Fruit fly (Drosophila melanogaster) whole organism, prepupa: ENCODE data around the gene CG14257.

Experiments
- Blimp-1 ChIP-seq: fragments of 200-800 bp; sonication (Bioruptor generic); optimal IDR thresholded peaks from 3 replicates; lab custom pipeline; 2017; ENCODE audit warnings: missing biosample characterization, missing genetic modification characterization, mild to moderate bottlenecking, moderate library complexity, missing genetic modification reagents
- CG1621 ChIP-seq: fragments of 200-800 bp; sonication (Bioruptor generic); optimal IDR thresholded peaks from 3 replicates; lab custom pipeline; 2018; ENCODE audit warnings: missing biosample characterization, mild to moderate bottlenecking, missing genetic modification characterization
- CG16779 ChIP-seq: fragments of 200-800 bp; sonication (Bioruptor generic); optimal IDR thresholded peaks from 3 replicates; lab custom pipeline; 2017; ENCODE audit warnings: missing biosample characterization, mild to moderate bottlenecking, missing genetic modification characterization
- CG31627 ChIP-seq: fragments of 200-800 bp; sonication (Bioruptor generic); optimal IDR thresholded peaks from 3 replicates; lab custom pipeline; 2016; ENCODE audit warnings: missing biosample characterization, missing genetic modification characterization
- CG32006 ChIP-seq: fragments of 200-800 bp; sonication (Bioruptor generic); optimal IDR thresholded peaks from 3 replicates; lab custom pipeline; 2017; ENCODE audit warnings: missing biosample characterization, mild to moderate bottlenecking, missing genetic modification characterization
- CG4318 ChIP-seq: fragments of 200-800 bp; sonication (Bioruptor generic); optimal IDR thresholded peaks from 3 replicates; lab custom pipeline; 2017; ENCODE audit warnings: missing biosample characterization, mild to moderate bottlenecking, missing genetic modification characterization
- CG6163 ChIP-seq: fragments of 200-800 bp; sonication (Bioruptor generic); IDR thresholded peaks from 3 replicates; pipeline ENCODE4 v1.3.6; 2022; ENCODE audit warnings: missing biosample characterization, missing genetic modification characterization
- CG6276 ChIP-seq: fragments of 200-800 bp; sonication (Bioruptor generic); optimal IDR thresholded peaks from 2 replicates; lab custom pipeline; 2017; ENCODE audit warnings: missing biosample characterization, mild to moderate bottlenecking, missing genetic modification characterization
- CG6792 ChIP-seq: fragments of 200-800 bp; sonication (Bioruptor generic); optimal IDR thresholded peaks from 3 replicates; lab custom pipeline; 2016; ENCODE audit warnings: missing biosample characterization, missing genetic modification characterization
- CG6854 ChIP-seq: fragments of 200-800 bp; sonication (Bioruptor generic); optimal IDR thresholded peaks from 2 replicates; lab custom pipeline; 2017; ENCODE audit warnings: missing biosample characterization, mild to moderate bottlenecking, missing genetic modification characterization
- CG8119 ChIP-seq: fragments of 200-800 bp; sonication (Bioruptor generic); IDR thresholded peaks from 3 replicates; pipeline ENCODE4 v1.3.6; 2022; ENCODE audit warnings: missing biosample characterization, missing genetic modification characterization
- Eip78C ChIP-seq: fragments of 200-800 bp; sonication (Bioruptor generic); peaks from one replicate; lab custom pipeline; 2016; ENCODE audit warnings: missing biosample characterization, missing genetic modification characterization
- Eip93F ChIP-seq: fragments of 200-800 bp; sonication (Bioruptor generic); optimal IDR thresholded peaks from 2 replicates; lab custom pipeline; 2016; ENCODE audit warnings: missing biosample characterization, mild to moderate bottlenecking, missing genetic modification characterization
- Ets21C ChIP-seq: fragments of 200-800 bp; sonication (Bioruptor generic); optimal IDR thresholded peaks from 3 replicates; lab custom pipeline; 2016; ENCODE audit warnings: missing biosample characterization, missing genetic modification characterization
- Ets96B ChIP-seq: fragments of 200-800 bp; optimal IDR thresholded peaks from 2 replicates; lab custom pipeline; 2019; ENCODE audit warnings: missing biosample characterization, mild to moderate bottlenecking, missing genetic modification characterization, moderate library complexity
- Gug ChIP-seq: fragments of 200-800 bp; sonication (Bioruptor generic); IDR thresholded peaks from 2 replicates; pipeline ENCODE4 v1.3.6; 2022; ENCODE audit warnings: missing biosample characterization, missing genetic modification characterization
- Hr4 ChIP-seq: fragments of 200-800 bp; sonication (Bioruptor generic); optimal IDR thresholded peaks from 3 replicates; lab custom pipeline; 2016; ENCODE audit warnings: missing biosample characterization, missing genetic modification characterization
- Lpt ChIP-seq: fragments of 200-800 bp; sonication (Bioruptor generic); optimal IDR thresholded peaks from 3 replicates; lab custom pipeline; 2016; ENCODE audit warnings: missing biosample characterization, missing genetic modification characterization
- Met ChIP-seq: fragments of 200-800 bp; sonication (Bioruptor generic); optimal IDR thresholded peaks from 3 replicates; lab custom pipeline; 2016; ENCODE audit warnings: missing biosample characterization, missing genetic modification characterization
- OdsH ChIP-seq: fragments of 200-800 bp; sonication (Bioruptor generic); optimal IDR thresholded peaks from 3 replicates; lab custom pipeline; 2016; ENCODE audit warnings: missing biosample characterization, missing genetic modification characterization
- Smox ChIP-seq: fragments of 200-800 bp; sonication (Bioruptor generic); optimal IDR thresholded peaks from 3 replicates; lab custom pipeline; 2016; ENCODE audit warnings: missing biosample characterization, missing genetic modification characterization
- Sox102F ChIP-seq: fragments of 200-800 bp; sonication (Bioruptor generic); optimal IDR thresholded peaks from 2 replicates; lab custom pipeline; 2016; ENCODE audit warnings: missing biosample characterization, mild to moderate bottlenecking, missing genetic modification characterization
- Sox15 ChIP-seq: fragments of 200-800 bp; sonication (Bioruptor generic); optimal IDR thresholded peaks from 3 replicates; lab custom pipeline; 2016; ENCODE audit warnings: missing biosample characterization, missing genetic modification characterization
- achi ChIP-seq: fragments of 200-800 bp; sonication (Bioruptor generic); optimal IDR thresholded peaks from 3 replicates; lab custom pipeline; 2016; ENCODE audit warnings: missing biosample characterization, missing genetic modification characterization
- acj6 ChIP-seq: fragments of 200-800 bp; sonication (Bioruptor generic); optimal IDR thresholded peaks from 3 replicates; lab custom pipeline; 2016; ENCODE audit warnings: missing biosample characterization, missing genetic modification characterization
- dac ChIP-seq: fragments of 200-800 bp; sonication (Bioruptor generic); optimal IDR thresholded peaks from 2 replicates; lab custom pipeline; 2017; ENCODE audit warnings: missing biosample characterization, mild to moderate bottlenecking, missing genetic modification characterization
- dsx ChIP-seq: fragments of 200-800 bp; optimal IDR thresholded peaks from 3 replicates; lab custom pipeline; 2019; ENCODE audit warnings: missing biosample characterization, mild to moderate bottlenecking, missing genetic modification characterization, moderate library complexity; ENCODE audit not compliant: poor library complexity, severe bottlenecking
- esn ChIP-seq: fragments of 200-800 bp; sonication (Bioruptor generic); optimal IDR thresholded peaks from 2 replicates; lab custom pipeline; 2016; ENCODE audit warnings: missing biosample characterization, mild to moderate bottlenecking, missing genetic modification characterization, moderate library complexity
- fd59A ChIP-seq: fragments of 200-800 bp; sonication (Bioruptor generic); optimal IDR thresholded peaks from 2 replicates; lab custom pipeline; 2017; ENCODE audit warnings: missing biosample characterization, mild to moderate bottlenecking, missing genetic modification characterization, missing genetic modification reagents
- fd85E ChIP-seq: fragments of 200-800 bp; sonication (Bioruptor generic); optimal IDR thresholded peaks from 3 replicates; lab custom pipeline; 2016; ENCODE audit warnings: missing biosample characterization, missing genetic modification characterization
- net ChIP-seq: fragments of 200-800 bp; sonication (Bioruptor generic); optimal IDR thresholded peaks from 3 replicates; lab custom pipeline; 2016; ENCODE audit warnings: missing biosample characterization, missing genetic modification characterization
- pdm3 ChIP-seq: fragments of 200-800 bp; sonication (Bioruptor generic); optimal IDR thresholded peaks from 3 replicates; lab custom pipeline; 2016; ENCODE audit warnings: missing biosample characterization, missing genetic modification characterization
- ss ChIP-seq, 2 experiments: fragments of 200-800 bp; sonication (Bioruptor generic); optimal IDR thresholded peaks; 2 replicates in 1 of 2; 3 replicates in 1 of 2; lab custom pipeline; 2017 to 2018; ENCODE audit warnings: mild to moderate bottlenecking in 2 of 2, missing biosample characterization in 2 of 2, missing genetic modification characterization in 2 of 2, moderate library complexity in 1 of 2
- svp ChIP-seq: fragments of 200-800 bp; sonication (Bioruptor generic); peaks from one replicate; lab custom pipeline; 2016; ENCODE audit warnings: missing biosample characterization, missing genetic modification characterization
- vri ChIP-seq: fragments of 200-800 bp; sonication (Bioruptor generic); optimal IDR thresholded peaks from 3 replicates; lab custom pipeline; 2016; ENCODE audit warnings: missing biosample characterization, mild to moderate bottlenecking, missing genetic modification characterization

Gene CG14257

dm6 chr3R:27040044-27040443 is 35.6 kb upstream of the CG14257 start:
- no peak for TF ChIP-seq CG6276 (GFP tag; lab: Kevin White, UChicago)
- no peak for TF ChIP-seq Ets21C (GFP tag; lab: Kevin White, UChicago)
- no peak for TF ChIP-seq Smox (GFP tag; lab: Kevin White, UChicago)
- TF ChIP-seq Eip78C (GFP tag; lab: Kevin White, UChicago) = peak; percentile 8
- TF ChIP-seq ss (GFP tag; optimal IDR thresholded peaks at IDR 0.05; lab: Kevin White, UChicago) = peak in 1 of 2 experiments; percentile 93
- TF ChIP-seq esn (GFP tag; lab: Kevin White, UChicago) = no peak

dm6 chr3R:27048561-27049270 is 27.0 kb upstream of the CG14257 start, which contains the start of gene TwdlT:
TwdlT (plus strand) TSS chr3R:27049220.
- TF ChIP-seq svp (GFP tag; lab: Kevin White, UChicago) (peak; percentile 15), Blimp-1 (GFP tag; lab: Kevin White, UChicago) (peak; percentile 95), CG6854 (GFP tag; lab: Kevin White, UChicago) (no peak)

- no peak for TF ChIP-seq CG1621
- no peak for TF ChIP-seq svp (GFP tag; lab: Kevin White, UChicago)
- TF ChIP-seq vri (GFP tag; lab: Kevin White, UChicago) = no peak
- no peak for TF ChIP-seq dsx (GFP tag; lab: Kevin White, UChicago)
- TF ChIP-seq CG8119 (GFP tag; lab: Robert Waterston, UW) = no peak
- TF ChIP-seq CG31627 (GFP tag; lab: Kevin White, UChicago) = no peak
- no peak for TF ChIP-seq Gug
- TF ChIP-seq OdsH (GFP tag; lab: Kevin White, UChicago) = no peak
- TF ChIP-seq Sox102F (GFP tag; lab: Kevin White, UChicago) = no peak
- TF ChIP-seq Lpt (GFP tag; lab: Kevin White, UChicago) = no peak
- no peak for TF ChIP-seq acj6 (GFP tag; lab: Kevin White, UChicago)
- TF ChIP-seq Hr4 (GFP tag; lab: Kevin White, UChicago) = no peak
- TF ChIP-seq CG16779 = no peak
- TF ChIP-seq CG32006 (GFP tag; lab: Kevin White, UChicago) = no peak
- TF ChIP-seq CG6854 (GFP tag; lab: Kevin White, UChicago) = no peak
- TF ChIP-seq CG6163 = no peak
- no peak for TF ChIP-seq net (GFP tag; lab: Kevin White, UChicago)
- TF ChIP-seq Eip78C (GFP tag; lab: Kevin White, UChicago) = no peak
- no peak for TF ChIP-seq CG6792 (GFP tag; lab: Kevin White, UChicago)
- TF ChIP-seq, all 60 proteins: peak for 0
These were observed 26.1 kb upstream of the CG14257 start for dm6 chr3R:27049549-27049948.

dm6 chr3R:27056152-27056551 is 19.5 kb upstream of the CG14257 start:
- TF ChIP-seq svp (GFP tag; lab: Kevin White, UChicago) (peak; percentile 86), CG1621 (no peak)

- TF ChIP-seq Eip78C (GFP tag; lab: Kevin White, UChicago) (no peak), Met (no peak), Eip93F (no peak), vri (GFP tag; lab: Kevin White, UChicago) (no peak), achi (GFP tag; lab: Kevin White, UChicago) (no peak), CG31627 (GFP tag; lab: Kevin White, UChicago) (no peak), pdm3 (GFP tag; lab: Kevin White, UChicago) (no peak), fd85E (GFP tag; lab: Kevin White, UChicago) (no peak), Lpt (GFP tag; lab: Kevin White, UChicago) (no peak), svp (GFP tag; lab: Kevin White, UChicago) (no peak), Sox15 (GFP tag; lab: Kevin White, UChicago) (no peak), CG4318 (GFP tag; lab: Kevin White, UChicago) (no peak), fd59A (GFP tag; lab: Kevin White, UChicago) (no peak), Sox102F (GFP tag; lab: Kevin White, UChicago) (no peak), dac (no peak), Ets96B (no peak)
These were observed 13.8 kb upstream of the CG14257 start, which contains the start of gene CG34292 for dm6 chr3R:27061916-27062315. CG34292 (plus strand) TSS chr3R:27062216.
